Worm (Caenorhabditis elegans): ENCODE results near the gene F14D7.12.
"Not testable (repeated sequence)": the region's sequence is repeated elsewhere in the genome, so short reads cannot be mapped to it uniquely, and the experiment has no call there.

- not testable (repeated sequence) for TF ChIP-seq ceh-22 (tag; optimal IDR thresholded peaks at IDR 0.05); ceh-31 (tag; optimal IDR thresholded peaks at IDR 0.05); elt-2 (tag; optimal IDR thresholded peaks at IDR 0.05); lin-11 (tag; optimal IDR thresholded peaks at IDR 0.05); hlh-30 (tag; optimal IDR thresholded peaks at IDR 0.05; ENCODE audit: insufficient read depth); ama-1 (optimal IDR thresholded peaks at IDR 0.05); ceh-24 (tag; optimal IDR thresholded peaks at IDR 0.05); ets-4 (tag; optimal IDR thresholded peaks at IDR 0.05)
Measured at ce11 chrV:14309632-14310031, 9.8 kb downstream of the F14D7.12 start, which contains the start of gene F14D7.14.

Measured in whole organism, late embryonic.